Worm (Caenorhabditis elegans): ENCODE results near the gene ubc-7.

The ubc-7 gene

ce11 chrIII:9646440-9647021, 15.6 kb upstream of the ubc-7 start (continued):
- TF ChIP-seq nhr-23 (tag; optimal IDR thresholded peaks at IDR 0.05) = no peak
- no peak for TF ChIP-seq lsy-2 (tag; optimal IDR thresholded peaks at IDR 0.05)
- no peak for TF ChIP-seq unc-55 (GFP tag; optimal IDR thresholded peaks at IDR 0.05)
- TF ChIP-seq unc-62 (GFP tag; optimal IDR thresholded peaks at IDR 0.05) = no peak
- TF ChIP-seq aly-2 (tag; optimal IDR thresholded peaks at IDR 0.05) = no peak

DNA sequence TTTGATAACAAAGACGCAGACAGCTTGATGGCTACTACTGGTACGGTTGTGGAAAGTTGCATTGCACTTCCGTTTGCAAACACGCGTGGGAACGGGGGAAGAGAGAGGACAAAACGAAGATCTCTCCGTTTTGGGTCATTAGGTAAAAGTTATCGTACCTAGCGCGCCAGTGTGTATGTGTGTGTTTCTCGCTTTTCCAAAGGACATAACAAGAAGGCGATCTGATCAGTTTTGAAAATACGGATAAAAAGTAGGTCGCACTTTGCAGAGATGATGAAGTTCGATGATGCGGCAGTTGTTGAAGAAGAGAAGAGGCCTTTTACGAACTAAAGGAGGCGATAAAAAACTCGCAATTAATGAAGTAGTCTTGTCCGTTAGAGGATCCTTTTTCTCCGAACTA, 14.1 kb upstream of the ubc-7 start:
- TF ChIP-seq gmeb-1 (tag; optimal IDR thresholded peaks at IDR 0.05) = no peak
- peak; percentile 22 for TF ChIP-seq blmp-1 (tag; optimal IDR thresholded peaks at IDR 0.05; ENCODE audit: insufficient read depth)
- TF ChIP-seq mdl-1 (tag; optimal IDR thresholded peaks at IDR 0.05) = no peak
- no peak for TF ChIP-seq lin-39 (tag; optimal IDR thresholded peaks at IDR 0.05)
- no peak for TF ChIP-seq nhr-23 (tag; optimal IDR thresholded peaks at IDR 0.05)
- no peak for TF ChIP-seq ceh-82 (tag; optimal IDR thresholded peaks at IDR 0.05)
- no peak for TF ChIP-seq snpc-4 (tag; optimal IDR thresholded peaks at IDR 0.05)
- no peak for TF ChIP-seq C34F6.9 (tag; optimal IDR thresholded peaks at IDR 0.05)
- no peak for TF ChIP-seq mab-5 (tag; optimal IDR thresholded peaks at IDR 0.05)
- TF ChIP-seq egl-27 (tag; optimal IDR thresholded peaks at IDR 0.05) = peak; percentile 43
- no peak for TF ChIP-seq lsy-2 (tag; optimal IDR thresholded peaks at IDR 0.05)
- TF ChIP-seq fos-1 (tag; optimal IDR thresholded peaks at IDR 0.05) = peak; percentile 5
- TF ChIP-seq nhr-25 (tag; optimal IDR thresholded peaks at IDR 0.05) = no peak
- no peak for TF ChIP-seq nhr-11 (tag; optimal IDR thresholded peaks at IDR 0.05)
- TF ChIP-seq elt-3 (tag; optimal IDR thresholded peaks at IDR 0.05) = no peak
- no peak for TF ChIP-seq F13H6.1 (tag; optimal IDR thresholded peaks at IDR 0.05)
- no peak for TF ChIP-seq nhr-237 (tag; optimal IDR thresholded peaks at IDR 0.05)
- no peak for TF ChIP-seq sma-9 (GFP tag; optimal IDR thresholded peaks at IDR 0.05)
- no peak for TF ChIP-seq sma-9 (tag; optimal IDR thresholded peaks at IDR 0.05)
- no peak for TF ChIP-seq nhr-21 (tag; optimal IDR thresholded peaks at IDR 0.05)

DNA sequence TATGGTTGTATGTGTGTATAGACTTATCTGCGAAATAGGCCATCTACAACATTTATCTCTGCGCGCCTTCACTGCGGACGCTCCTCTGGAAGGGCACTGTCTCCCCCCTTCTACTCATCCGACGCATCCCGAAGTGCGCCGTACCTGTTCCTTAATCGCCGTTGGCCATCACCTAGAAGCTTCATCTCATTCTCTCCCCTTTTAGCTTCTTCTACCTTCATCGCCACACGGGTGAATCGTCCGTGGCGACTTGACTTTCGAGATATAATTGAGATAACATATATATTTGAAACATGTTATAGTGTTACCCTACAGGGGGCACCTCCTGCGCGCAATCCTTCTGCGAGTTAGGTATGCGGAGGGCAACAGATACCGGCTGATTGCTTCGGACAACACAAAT, 11.1 kb upstream of the ubc-7 start:
- no peak for TF ChIP-seq alr-1 (tag; optimal IDR thresholded peaks at IDR 0.05)
- no peak for TF ChIP-seq ztf-11 (tag; optimal IDR thresholded peaks at IDR 0.05)
- no peak for TF ChIP-seq R02D3.7 (tag; optimal IDR thresholded peaks at IDR 0.05)
- no peak for TF ChIP-seq nhr-10 (tag; optimal IDR thresholded peaks at IDR 0.05)
- TF ChIP-seq mbf-1 (tag; optimal IDR thresholded peaks at IDR 0.05) = no peak
- no peak for TF ChIP-seq F13H6.1 (tag; optimal IDR thresholded peaks at IDR 0.05)
- TF ChIP-seq peb-1 (tag; optimal IDR thresholded peaks at IDR 0.05) = no peak
- TF ChIP-seq mdl-1 (tag; optimal IDR thresholded peaks at IDR 0.05) = no peak
- TF ChIP-seq blmp-1 (tag; optimal IDR thresholded peaks at IDR 0.05; ENCODE audit: insufficient read depth) = no peak
- TF ChIP-seq nhr-23 (tag; optimal IDR thresholded peaks at IDR 0.05) = no peak
- TF ChIP-seq nhr-77 (tag; optimal IDR thresholded peaks at IDR 0.05) = no peak
- no peak for TF ChIP-seq nhr-21 (tag; optimal IDR thresholded peaks at IDR 0.05)
- TF ChIP-seq zag-1 (tag; optimal IDR thresholded peaks at IDR 0.05) = no peak
- no peak for TF ChIP-seq nhr-129 (tag; optimal IDR thresholded peaks at IDR 0.05)

- TF ChIP-seq R02D3.7 (tag; optimal IDR thresholded peaks at IDR 0.05) (no peak), nhr-6 (tag; optimal IDR thresholded peaks at IDR 0.05) (no peak), mbf-1 (tag; optimal IDR thresholded peaks at IDR 0.05) (no peak), dmd-4 (tag; optimal IDR thresholded peaks at IDR 0.05) (no peak), nhr-10 (tag; optimal IDR thresholded peaks at IDR 0.05) (no peak), nhr-77 (tag; optimal IDR thresholded peaks at IDR 0.05) (no peak), crh-2 (tag; optimal IDR thresholded peaks at IDR 0.05) (no peak)
Measured at ce11 chrIII:9639281-9640050, 8.5 kb upstream of the ubc-7 start.

Data from whole organism, L2 larva.